Fruit fly (Drosophila melanogaster) whole organism, embryonic: Measurements from ENCODE around the gene osp.
"Not testable (repeated sequence)": the region's sequence is repeated elsewhere in the genome, so short reads cannot be mapped to it uniquely, and the experiment has no call there.

Experiments
- CG12071 ChIP-seq: fragments of 200-800 bp; sonication (Bioruptor generic); optimal IDR thresholded peaks from 3 replicates; lab custom pipeline; 2018; ENCODE audit warnings: missing biosample characterization, mild to moderate bottlenecking, missing genetic modification characterization
- Usf ChIP-seq: fragments of 200-800 bp; sonication (Bioruptor generic); optimal IDR thresholded peaks from 2 replicates; lab custom pipeline; 2017; ENCODE audit warnings: missing genotype, missing biosample characterization, missing genetic modification characterization

dm6 chr2L:14735543-14735942 is 46.4 kb upstream of the osp start, which contains the start of gene CG31835:
- not testable (repeated sequence) for TF ChIP-seq Usf (GFP tag; lab: Kevin White, UChicago); CG12071
